Worm (Caenorhabditis elegans): ENCODE results near the gene ptp-2.
A peak's percentile ranks its signal among the peaks of the same experiment; 100 is the strongest.

Gene ptp-2

ce11 chrII:5955638-5956167, 37.3 kb downstream of the ptp-2 start (continued):
- TF ChIP-seq C04F5.9 (tag; optimal IDR thresholded peaks at IDR 0.05): no peak
- peak; percentile 2 for TF ChIP-seq pax-3 (tag; optimal IDR thresholded peaks at IDR 0.05)
- TF ChIP-seq hlh-17 (GFP tag; optimal IDR thresholded peaks at IDR 0.05; ENCODE audit: borderline replicate concordance): no peak
- peak; percentile 6 for TF ChIP-seq fkh-10 (GFP tag; optimal IDR thresholded peaks at IDR 0.05)
- peak; percentile 40 for TF ChIP-seq nhr-71 (tag; optimal IDR thresholded peaks at IDR 0.05)
- TF ChIP-seq mep-1 (tag; optimal IDR thresholded peaks at IDR 0.05): no peak
- TF ChIP-seq fkh-8 (tag; optimal IDR thresholded peaks at IDR 0.05): peak; percentile 4

ce11 chrII:5956583-5956982, 38.1 kb downstream of the ptp-2 start, which contains the start of gene casy-1:
casy-1 (minus strand) TSS chrII:5956683.
- TF ChIP-seq lin-35 (GFP tag; optimal IDR thresholded peaks at IDR 0.05): no peak
- TF ChIP-seq lin-13 (GFP tag; optimal IDR thresholded peaks at IDR 0.05): no peak
- TF ChIP-seq ztf-4 (tag; optimal IDR thresholded peaks at IDR 0.05): no peak
- no peak for TF ChIP-seq vab-15 (tag; optimal IDR thresholded peaks at IDR 0.05)
- TF ChIP-seq lsy-2 (tag; optimal IDR thresholded peaks at IDR 0.05): no peak
- TF ChIP-seq nhr-71 (tag; optimal IDR thresholded peaks at IDR 0.05): no peak

ce11 chrII:5957803-5958367, 39.4 kb downstream of the ptp-2 start:
- TF ChIP-seq fkh-4 (tag; optimal IDR thresholded peaks at IDR 0.05; ENCODE audit: borderline replicate concordance): no peak
- TF ChIP-seq blmp-1 (tag; optimal IDR thresholded peaks at IDR 0.05): no peak
- TF ChIP-seq nhr-85 (tag): no peak
- no peak for TF ChIP-seq nhr-28 (tag; optimal IDR thresholded peaks at IDR 0.05)
- no peak for TF ChIP-seq ceh-63 (GFP tag; optimal IDR thresholded peaks at IDR 0.05)
- no peak for TF ChIP-seq rnt-1 (tag; optimal IDR thresholded peaks at IDR 0.05)
- no peak for TF ChIP-seq unc-130 (tag; optimal IDR thresholded peaks at IDR 0.05)
- TF ChIP-seq fkh-10 (GFP tag; optimal IDR thresholded peaks at IDR 0.05): peak; percentile 54
- peak; percentile 9 for TF ChIP-seq nhr-47 (tag; optimal IDR thresholded peaks at IDR 0.05)
- no peak for TF ChIP-seq irx-1 (tag; optimal IDR thresholded peaks at IDR 0.05)
- TF ChIP-seq unc-86 (tag; optimal IDR thresholded peaks at IDR 0.05): no peak
- no peak for TF ChIP-seq nhr-11 (tag; optimal IDR thresholded peaks at IDR 0.05)
- TF ChIP-seq hpl-2 (GFP tag; optimal IDR thresholded peaks at IDR 0.05): no peak
- no peak for TF ChIP-seq egl-27 (tag; optimal IDR thresholded peaks at IDR 0.05)
- peak; percentile 28 for TF ChIP-seq lin-14 (GFP tag; optimal IDR thresholded peaks at IDR 0.05)
- no peak for TF ChIP-seq lin-13 (GFP tag; optimal IDR thresholded peaks at IDR 0.05)
- TF ChIP-seq ceh-88 (GFP tag; IDR thresholded peaks at IDR 0.05): no peak
- TF ChIP-seq pag-3 (tag; optimal IDR thresholded peaks at IDR 0.05; ENCODE audit: borderline replicate concordance, insufficient read depth): no peak
- TF ChIP-seq fkh-8 (tag; optimal IDR thresholded peaks at IDR 0.05): peak; percentile 38
- TF ChIP-seq ama-1 (optimal IDR thresholded peaks at IDR 0.05): no peak

- TF ChIP-seq mef-2 (tag; optimal IDR thresholded peaks at IDR 0.05): no peak
- TF ChIP-seq fkh-8 (tag; optimal IDR thresholded peaks at IDR 0.05): peak; percentile 67
- no peak for TF ChIP-seq ama-1 (optimal IDR thresholded peaks at IDR 0.05)
- TF ChIP-seq egl-27 (tag; optimal IDR thresholded peaks at IDR 0.05): no peak
- TF ChIP-seq sup-37 (GFP tag; optimal IDR thresholded peaks at IDR 0.05): no peak
- peak; percentile 17 for TF ChIP-seq dsc-1 (tag; optimal IDR thresholded peaks at IDR 0.05)
- no peak for TF ChIP-seq fos-1 (tag; optimal IDR thresholded peaks at IDR 0.05)
- TF ChIP-seq nhr-47 (tag; optimal IDR thresholded peaks at IDR 0.05): peak; percentile 62
- no peak for TF ChIP-seq unc-62 (GFP tag; optimal IDR thresholded peaks at IDR 0.05)
- no peak for TF ChIP-seq nhr-12 (tag; optimal IDR thresholded peaks at IDR 0.05)
- TF ChIP-seq lin-14 (GFP tag; optimal IDR thresholded peaks at IDR 0.05): peak; percentile 14
- TF ChIP-seq sox-4 (tag; optimal IDR thresholded peaks at IDR 0.05): peak; percentile 78
- no peak for TF ChIP-seq fkh-10 (GFP tag; optimal IDR thresholded peaks at IDR 0.05)
- TF ChIP-seq nhr-71 (tag; optimal IDR thresholded peaks at IDR 0.05): peak; percentile 66
Observed at ce11 chrII:5959575-5960119, 41.2 kb downstream of the ptp-2 start.

All from whole organism, L1 larva.